Worm (Caenorhabditis elegans) whole organism, mixed stage, embryonic: ENCODE data around the gene R08C7.12.

Experiments
- M03D4.4 ChIP-seq: sonication (generic microtip); optimal IDR thresholded peaks from 2 replicates; lab custom pipeline; 2017; ENCODE audit warnings: mild to moderate bottlenecking, missing genetic modification characterization, missing compliant biosample characterization
- bed-3 ChIP-seq: fragments of 200-800 bp; sonication (Bioruptor generic); optimal IDR thresholded peaks from 3 replicates; lab custom pipeline; 2018; ENCODE audit warnings: mild to moderate bottlenecking, missing genetic modification characterization, moderate library complexity, missing compliant biosample characterization
- blmp-1 ChIP-seq: fragments of 150-350 bp; optimal IDR thresholded peaks from 2 replicates; lab custom pipeline; 2014; ENCODE audit warnings: missing biosample characterization, missing genetic modification characterization
- ceh-39 ChIP-seq: fragments of 150-350 bp; optimal IDR thresholded peaks from 2 replicates; lab custom pipeline; 2014; ENCODE audit warnings: missing biosample characterization, missing genetic modification characterization
- ceh-43 ChIP-seq: fragments of 200-800 bp; sonication (Bioruptor generic); optimal IDR thresholded peaks from 2 replicates; lab custom pipeline; 2018; ENCODE audit warnings: mild to moderate bottlenecking, missing genetic modification characterization, moderate library complexity, missing compliant biosample characterization
- ceh-83 ChIP-seq: fragments of 200-800 bp; sonication (Bioruptor generic); optimal IDR thresholded peaks from 2 replicates; lab custom pipeline; 2018; ENCODE audit warnings: mild to moderate bottlenecking, missing genetic modification characterization, missing compliant biosample characterization
- ces-1 ChIP-seq: fragments of 150-350 bp; optimal IDR thresholded peaks from 2 replicates; lab custom pipeline; 2014; ENCODE audit warnings: missing biosample characterization, missing genetic modification reagents, missing genetic modification characterization
- cnd-1 ChIP-seq: fragments of 200-800 bp; sonication (Bioruptor generic); optimal IDR thresholded peaks from 2 replicates; lab custom pipeline; 2018; ENCODE audit warnings: mild to moderate bottlenecking, missing genetic modification characterization, missing compliant biosample characterization
- drap-1 ChIP-seq: fragments of 200-800 bp; sonication (Bioruptor generic); optimal IDR thresholded peaks from 3 replicates; lab custom pipeline; 2018; ENCODE audit warnings: mild to moderate bottlenecking, missing genetic modification characterization, missing compliant biosample characterization
- elt-1 ChIP-seq: sonication (generic microtip); optimal IDR thresholded peaks from 2 replicates; lab custom pipeline; 2017; ENCODE audit warnings: missing genetic modification characterization, mild to moderate bottlenecking, missing compliant biosample characterization, antibody characterized with exemption, moderate library complexity, borderline replicate concordance; ENCODE audit not compliant: insufficient read depth
- elt-3 ChIP-seq: fragments of 150-350 bp; optimal IDR thresholded peaks from 2 replicates; lab custom pipeline; 2014; ENCODE audit warnings: missing biosample characterization, missing genetic modification characterization
- flh-1 ChIP-seq: fragments of 200-800 bp; sonication (Bioruptor generic); optimal IDR thresholded peaks from 2 replicates; lab custom pipeline; 2018; ENCODE audit warnings: mild to moderate bottlenecking, missing genetic modification characterization, moderate library complexity, missing compliant biosample characterization
- ham-2 ChIP-seq: fragments of 200-800 bp; sonication (Bioruptor generic); optimal IDR thresholded peaks from 2 replicates; lab custom pipeline; 2018; ENCODE audit warnings: mild to moderate bottlenecking, missing genetic modification characterization, missing compliant biosample characterization
- hlh-1 ChIP-seq: fragments of 150-350 bp; optimal IDR thresholded peaks from 2 replicates; lab custom pipeline; 2014; ENCODE audit warnings: missing biosample characterization, missing genetic modification reagents, missing genetic modification characterization
- lin-13 ChIP-seq: fragments of 150-350 bp; optimal IDR thresholded peaks from 2 replicates; lab custom pipeline; 2014; ENCODE audit warnings: missing biosample characterization, missing genetic modification characterization
- lin-32 ChIP-seq: fragments of 200-800 bp; sonication (Bioruptor generic); optimal IDR thresholded peaks from 2 replicates; lab custom pipeline; 2018; ENCODE audit warnings: mild to moderate bottlenecking, missing genetic modification characterization, missing compliant biosample characterization
- lsy-2 ChIP-seq: fragments of 150-350 bp; optimal IDR thresholded peaks from 2 replicates; lab custom pipeline; 2014; ENCODE audit warnings: missing biosample characterization, missing genetic modification characterization
- mab-5 ChIP-seq: fragments of 150-350 bp; optimal IDR thresholded peaks from 2 replicates; lab custom pipeline; 2014; ENCODE audit warnings: missing biosample characterization, missing genetic modification characterization
- mep-1 ChIP-seq: fragments of 150-350 bp; optimal IDR thresholded peaks from 2 replicates; lab custom pipeline; 2017; ENCODE audit warnings: missing biosample characterization, missing genetic modification reagents, missing genetic modification characterization, inconsistent platforms
- mls-2 ChIP-seq: sonication (generic microtip); optimal IDR thresholded peaks from 2 replicates; lab custom pipeline; 2016; ENCODE audit warnings: mild to moderate bottlenecking, missing genetic modification characterization, moderate library complexity, missing compliant biosample characterization
- nhr-12 ChIP-seq: fragments of 150-350 bp; optimal IDR thresholded peaks from 2 replicates; lab custom pipeline; 2014; ENCODE audit warnings: missing biosample characterization, missing genetic modification characterization
- nhr-2 ChIP-seq: fragments of 150-350 bp; optimal IDR thresholded peaks from 2 replicates; lab custom pipeline; 2014; ENCODE audit warnings: missing biosample characterization, missing genetic modification characterization
- nhr-237 ChIP-seq: fragments of 150-350 bp; optimal IDR thresholded peaks from 2 replicates; lab custom pipeline; 2014; ENCODE audit warnings: missing biosample characterization, missing genetic modification characterization
- nhr-28 ChIP-seq: fragments of 150-350 bp; optimal IDR thresholded peaks from 2 replicates; lab custom pipeline; 2014; ENCODE audit warnings: missing biosample characterization, missing genetic modification characterization
- nhr-76 ChIP-seq: sonication (generic microtip); optimal IDR thresholded peaks from 2 replicates; lab custom pipeline; 2017; ENCODE audit warnings: missing biosample characterization, missing genetic modification characterization
- pha-4 ChIP-seq: fragments of 150-350 bp; optimal IDR thresholded peaks from 2 replicates; lab custom pipeline; 2018; ENCODE audit warnings: missing biosample characterization, missing genetic modification reagents, missing genetic modification characterization
- sem-2 ChIP-seq: fragments of 200-800 bp; sonication (Bioruptor generic); optimal IDR thresholded peaks from 2 replicates; lab custom pipeline; 2018; ENCODE audit warnings: mild to moderate bottlenecking, missing genetic modification characterization, missing compliant biosample characterization
- sptf-1 ChIP-seq: sonication (generic microtip); optimal IDR thresholded peaks from 2 replicates; lab custom pipeline; 2017; ENCODE audit warnings: mild to moderate bottlenecking, missing genetic modification characterization, moderate library complexity, missing compliant biosample characterization
- tbx-8 ChIP-seq: fragments of 200-800 bp; sonication (Bioruptor generic); optimal IDR thresholded peaks from 2 replicates; lab custom pipeline; 2018; ENCODE audit warnings: mild to moderate bottlenecking, missing genetic modification characterization, moderate library complexity, missing compliant biosample characterization
- unc-120 ChIP-seq: sonication (generic microtip); optimal IDR thresholded peaks from 2 replicates; lab custom pipeline; 2017; ENCODE audit warnings: missing genetic modification characterization, missing compliant biosample characterization; ENCODE audit not compliant: poor library complexity, severe bottlenecking
- unc-39 ChIP-seq: fragments of 150-350 bp; optimal IDR thresholded peaks from 2 replicates; lab custom pipeline; 2014; ENCODE audit warnings: missing biosample characterization, missing genetic modification characterization
- unc-62 ChIP-seq: fragments of 150-350 bp; optimal IDR thresholded peaks from 2 replicates; lab custom pipeline; 2014; ENCODE audit warnings: missing biosample characterization, missing genetic modification reagents, missing genetic modification characterization
- zip-8 ChIP-seq: fragments of 150-350 bp; optimal IDR thresholded peaks from 2 replicates; lab custom pipeline; 2014; ENCODE audit warnings: missing biosample characterization, missing genetic modification characterization
- ztf-11 ChIP-seq: fragments of 150-350 bp; optimal IDR thresholded peaks from 2 replicates; lab custom pipeline; 2014; ENCODE audit warnings: missing biosample characterization, missing genetic modification characterization

The R08C7.12 gene

DNA sequence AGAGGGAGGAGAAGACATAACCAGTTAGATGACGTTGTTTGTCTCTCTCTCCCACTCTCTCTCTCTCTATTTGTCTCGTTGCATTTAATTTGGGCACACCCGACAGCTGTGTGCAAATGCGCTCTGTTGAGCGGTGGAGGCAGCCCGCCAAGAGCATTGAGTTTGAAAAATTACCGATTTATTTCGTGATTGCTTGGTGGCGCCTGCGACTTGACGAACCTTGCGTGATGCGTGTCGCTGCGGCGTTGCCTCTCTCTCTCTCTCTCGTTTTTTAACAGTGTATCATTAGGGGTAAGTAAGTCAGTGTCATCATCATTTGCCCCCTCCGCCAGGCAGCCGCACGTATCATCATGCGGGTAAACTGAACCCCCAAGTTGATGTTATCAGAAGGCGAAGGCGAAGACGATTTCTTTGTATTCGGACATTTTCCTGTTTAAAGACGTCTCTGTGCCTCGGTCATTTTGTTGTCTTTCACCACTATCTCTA is 43.4 kb upstream of the R08C7.12 start:
- peak; percentile 55 for TF ChIP-seq pha-4 (tag; lab: Kevin White, UChicago)
- TF ChIP-seq drap-1 (GFP tag; lab: Kevin White, UChicago) = peak; percentile 5
- TF ChIP-seq elt-3 (tag; lab: Kevin White, UChicago) = no peak
- TF ChIP-seq bed-3 (GFP tag; lab: Kevin White, UChicago) = no peak
- peak; percentile 17 for TF ChIP-seq ceh-43 (GFP tag; lab: Kevin White, UChicago)
- peak; percentile 41 for TF ChIP-seq lin-13 (tag; lab: Kevin White, UChicago)
- peak; percentile 71 for TF ChIP-seq mep-1 (tag; lab: Kevin White, UChicago)
- TF ChIP-seq nhr-237 = no peak
- TF ChIP-seq ces-1 (GFP tag; lab: Kevin White, UChicago) = peak; percentile 42
- no peak for TF ChIP-seq nhr-28 (tag; lab: Kevin White, UChicago)
- TF ChIP-seq cnd-1 (tag; lab: Kevin White, UChicago) = peak; percentile 54
- TF ChIP-seq unc-120 (tag; lab: Kevin White, UChicago) = peak; percentile 18
- peak; percentile 8 for TF ChIP-seq mls-2
- TF ChIP-seq ztf-11 = no peak
- TF ChIP-seq sptf-1 (tag; lab: Kevin White, UChicago) = peak; percentile 27
- peak; percentile 39 for TF ChIP-seq unc-62 (GFP tag; lab: Kevin White, UChicago)
- TF ChIP-seq lin-32 = peak; percentile 25
- TF ChIP-seq tbx-8 (GFP tag; lab: Kevin White, UChicago) = no peak
- peak; percentile 57 for TF ChIP-seq ceh-39 (tag; lab: Kevin White, UChicago)
- TF ChIP-seq hlh-1 (tag; lab: Kevin White, UChicago) = peak; percentile 55
- peak; percentile 46 for TF ChIP-seq ham-2
- TF ChIP-seq sem-2 = no peak
- TF ChIP-seq nhr-76 (tag; lab: Kevin White, UChicago) = no peak
- no peak for TF ChIP-seq zip-8 (tag; lab: Kevin White, UChicago)
- TF ChIP-seq nhr-12 (tag; lab: Kevin White, UChicago) = no peak
- peak; percentile 45 for TF ChIP-seq lsy-2 (tag; lab: Kevin White, UChicago)
- TF ChIP-seq nhr-2 (tag; lab: Kevin White, UChicago) = no peak
- no peak for TF ChIP-seq blmp-1
- TF ChIP-seq flh-1 (GFP tag; lab: Kevin White, UChicago) = no peak
- TF ChIP-seq elt-1 (tag; lab: Kevin White, UChicago) = peak; percentile 37
- TF ChIP-seq, all 35 proteins: peak for 17

DNA sequence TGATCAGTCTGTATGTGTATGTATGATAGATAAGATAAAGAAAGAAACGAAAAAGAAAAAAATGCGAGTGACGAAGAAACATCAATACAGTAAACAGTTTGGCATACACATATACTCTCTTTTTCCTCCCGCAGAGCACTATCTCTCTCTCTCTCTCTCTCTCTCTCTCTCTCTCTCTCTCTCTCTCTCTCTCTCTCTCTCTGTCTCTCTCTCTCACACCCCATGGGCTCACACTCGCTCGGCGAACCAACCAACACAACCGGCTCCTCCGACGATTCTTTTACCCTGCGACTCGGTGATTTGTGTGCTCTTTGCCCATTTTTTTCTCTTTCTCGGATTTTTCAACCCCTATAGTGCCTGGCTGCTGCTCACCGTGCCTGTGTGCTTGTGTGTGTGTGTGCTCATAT is 42.5 kb upstream of the R08C7.12 start:
- TF ChIP-seq lin-13 (tag; lab: Kevin White, UChicago) = no peak
- TF ChIP-seq M03D4.4 = peak; percentile 3
- TF ChIP-seq unc-39 = no peak
- no peak for TF ChIP-seq flh-1 (GFP tag; lab: Kevin White, UChicago)
- TF ChIP-seq bed-3 (GFP tag; lab: Kevin White, UChicago) = no peak
- no peak for TF ChIP-seq ceh-83 (GFP tag; lab: Kevin White, UChicago)
- TF ChIP-seq nhr-237 = peak; percentile 60
- no peak for TF ChIP-seq mls-2
- TF ChIP-seq nhr-76 (tag; lab: Kevin White, UChicago) = no peak
- no peak for TF ChIP-seq nhr-28 (tag; lab: Kevin White, UChicago)
- TF ChIP-seq unc-120 (tag; lab: Kevin White, UChicago) = peak; percentile 48
- no peak for TF ChIP-seq nhr-12 (tag; lab: Kevin White, UChicago)
- peak; percentile 56 for TF ChIP-seq pha-4 (tag; lab: Kevin White, UChicago)
- TF ChIP-seq lsy-2 (tag; lab: Kevin White, UChicago) = peak; percentile 11
- TF ChIP-seq drap-1 (GFP tag; lab: Kevin White, UChicago) = peak; percentile 20
- TF ChIP-seq, all 35 proteins: peak for 6

DNA sequence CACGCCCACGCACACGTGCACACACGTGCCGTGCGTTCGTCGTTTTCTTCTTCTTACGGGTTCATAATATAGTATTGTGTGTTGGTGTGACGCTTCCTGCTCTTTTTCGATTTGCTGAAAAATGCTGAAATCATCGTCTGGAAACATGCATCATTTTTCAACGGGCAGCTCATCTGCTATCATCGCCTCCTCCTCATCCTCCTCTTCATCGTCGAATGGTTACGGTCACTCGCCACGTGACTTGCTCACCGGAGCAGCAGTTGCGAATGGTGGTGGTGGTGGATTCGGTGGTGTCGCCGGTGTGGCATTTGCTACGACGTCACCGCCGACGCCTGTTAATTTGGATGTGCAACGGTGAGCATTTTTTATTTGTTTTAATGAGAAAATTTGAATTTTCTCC is 40.8 kb upstream of the R08C7.12 start:
- TF ChIP-seq mep-1 (tag; lab: Kevin White, UChicago) (no peak), drap-1 (GFP tag; lab: Kevin White, UChicago) (no peak), nhr-237 (no peak), lsy-2 (tag; lab: Kevin White, UChicago) (no peak), lin-32 (no peak), pha-4 (tag; lab: Kevin White, UChicago) (no peak), ceh-43 (GFP tag; lab: Kevin White, UChicago) (no peak), bed-3 (GFP tag; lab: Kevin White, UChicago) (no peak), cnd-1 (tag; lab: Kevin White, UChicago) (no peak), unc-39 (no peak), mab-5 (tag; lab: Kevin White, UChicago) (no peak), ceh-39 (tag; lab: Kevin White, UChicago) (no peak), sptf-1 (tag; lab: Kevin White, UChicago) (no peak)
- TF ChIP-seq, all 35 proteins: peak for 0
